Worm (Caenorhabditis elegans): Measurements from ENCODE around the gene srh-213.

DNA sequence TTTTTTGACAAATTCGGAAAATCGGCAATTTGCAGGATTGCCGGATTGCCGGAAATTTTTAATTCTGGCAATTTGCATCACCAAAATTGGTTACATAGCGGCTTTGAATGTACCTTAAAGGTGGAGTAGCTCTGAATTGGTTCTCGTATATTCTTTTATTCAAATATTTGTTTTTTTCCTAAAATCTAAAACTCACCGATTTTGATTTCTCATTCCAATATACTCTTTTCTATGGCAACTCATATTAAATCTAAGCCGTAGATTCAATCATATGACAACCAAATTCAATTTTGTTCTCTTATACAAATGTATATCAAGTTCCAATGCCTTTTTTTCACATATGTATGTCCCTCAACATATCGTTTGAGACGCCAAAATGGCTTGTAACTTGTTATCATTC is 45.3 kb downstream of the srh-213 start, which contains the start of gene sri-21:
- TF ChIP-seq ama-1 (optimal IDR thresholded peaks at IDR 0.05) (no peak), ama-1 (GFP tag; optimal IDR thresholded peaks at IDR 0.05) (no peak), Y53F4B.3 (GFP tag; IDR thresholded peaks at IDR 0.05) (no peak), efl-1 (GFP tag; optimal IDR thresholded peaks at IDR 0.05) (no peak), C17E4.6 (GFP tag; IDR thresholded peaks at IDR 0.05) (no peak)
